Fruit fly (Drosophila melanogaster): ENCODE measurements around the gene Rsph9.

DNA sequence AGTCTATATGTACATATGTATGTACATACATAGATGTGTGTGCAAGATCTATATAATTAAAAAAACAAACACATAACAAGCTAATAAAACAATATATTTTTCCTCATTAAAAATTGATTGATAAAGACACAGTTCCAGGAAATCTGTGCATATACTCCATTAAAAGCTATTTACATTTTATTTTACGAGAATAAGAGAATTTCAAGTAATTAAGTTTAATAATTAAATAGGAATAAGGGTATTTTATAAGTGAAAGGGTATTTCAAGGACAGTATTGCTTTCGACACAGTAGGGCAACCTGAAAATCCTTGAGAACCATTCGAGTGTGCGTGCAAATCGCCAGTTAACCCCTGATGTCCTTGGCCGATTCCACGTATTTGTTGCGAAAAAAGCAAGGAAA, 40.2 kb upstream of the Rsph9 start, which contains the start of gene CG5050:
- TF ChIP-seq CG15011 (GFP tag; optimal IDR thresholded peaks at IDR 0.05): no peak
- no peak for TF ChIP-seq scrt (GFP tag; optimal IDR thresholded peaks at IDR 0.05)
- TF ChIP-seq CG9817 (tag; optimal IDR thresholded peaks at IDR 0.05): no peak
- no peak for TF ChIP-seq CG15601 (tag; optimal IDR thresholded peaks at IDR 0.05)
- no peak for TF ChIP-seq bsh (GFP tag; optimal IDR thresholded peaks at IDR 0.05)
- no peak for TF ChIP-seq Lim3 (GFP tag; IDR thresholded peaks at IDR 0.05)
- no peak for TF ChIP-seq ind (GFP tag; optimal IDR thresholded peaks at IDR 0.05)
- TF ChIP-seq Sox102F (GFP tag; optimal IDR thresholded peaks at IDR 0.05): no peak
- TF ChIP-seq Meics (GFP tag; optimal IDR thresholded peaks at IDR 0.05): no peak
